Worm (Caenorhabditis elegans): ENCODE data around the gene F26G5.1.

ce11 chrV:4960686-4961085 is 14.6 kb upstream of the F26G5.1 start:
- TF ChIP-seq flt-1 (GFP tag; IDR thresholded peaks at IDR 0.05) (no peak), tab-1 (GFP tag; IDR thresholded peaks at IDR 0.05) (no peak)

Measured in whole organism, midembryonic.